Fruit fly (Drosophila melanogaster) whole organism, pupa: ENCODE measurements around the gene CG46270.
A peak's percentile ranks its signal among the peaks of the same experiment; 100 is the strongest.

Source experiments
- CG10348 ChIP-seq: fragments of 200-800 bp; sonication (Bioruptor generic); IDR thresholded peaks from 2 replicates; pipeline ENCODE4 v1.3.6; 2022; ENCODE audit warnings: missing biosample characterization, missing genetic modification characterization
- CG12605 ChIP-seq: fragments of 200-800 bp; sonication (Bioruptor generic); IDR thresholded peaks from 2 replicates; pipeline ENCODE4 v1.3.6; 2022; ENCODE audit warnings: missing biosample characterization, missing genetic modification characterization
- CG13204 ChIP-seq: fragments of 200-800 bp; sonication (Bioruptor generic); optimal IDR thresholded peaks from 2 replicates; lab custom pipeline; 2018; ENCODE audit warnings: missing biosample characterization, mild to moderate bottlenecking, missing genetic modification characterization, moderate library complexity
- CG14655 ChIP-seq: fragments of 200-800 bp; sonication (Bioruptor generic); optimal IDR thresholded peaks from 3 replicates; lab custom pipeline; 2017; ENCODE audit warnings: mild to moderate bottlenecking, missing biosample characterization, missing genetic modification reagents, missing genetic modification characterization
- CG15710 ChIP-seq: fragments of 200-800 bp; sonication (Bioruptor generic); optimal IDR thresholded peaks from 2 replicates; lab custom pipeline; 2018; ENCODE audit warnings: missing biosample characterization, mild to moderate bottlenecking, missing genetic modification characterization, moderate library complexity
- CG17806 ChIP-seq: fragments of 200-800 bp; sonication (Bioruptor generic); optimal IDR thresholded peaks from 2 replicates; lab custom pipeline; 2018; ENCODE audit warnings: missing biosample characterization, mild to moderate bottlenecking, missing genetic modification characterization, moderate library complexity
- CG32121 ChIP-seq: fragments of 200-800 bp; sonication (Bioruptor generic); IDR thresholded peaks from 2 replicates; pipeline ENCODE4 v1.3.6; 2022; ENCODE audit warnings: missing biosample characterization, missing genetic modification characterization
- CG34367 ChIP-seq: fragments of 200-800 bp; sonication (Bioruptor generic); optimal IDR thresholded peaks from 2 replicates; lab custom pipeline; 2018; ENCODE audit warnings: missing biosample characterization, mild to moderate bottlenecking, missing genetic modification characterization
- CG4496 ChIP-seq: fragments of 200-800 bp; sonication (Bioruptor generic); IDR thresholded peaks from 3 replicates; pipeline ENCODE4 v1.3.6; 2022; ENCODE audit warnings: missing biosample characterization, missing genetic modification characterization
- CG8159 ChIP-seq: fragments of 200-800 bp; sonication (Bioruptor generic); optimal IDR thresholded peaks from 3 replicates; lab custom pipeline; 2018; ENCODE audit warnings: missing biosample characterization, mild to moderate bottlenecking, missing genetic modification characterization, moderate library complexity
- CG8301 ChIP-seq: fragments of 200-800 bp; sonication (Bioruptor generic); optimal IDR thresholded peaks from 2 replicates; lab custom pipeline; 2018; ENCODE audit warnings: missing biosample characterization, mild to moderate bottlenecking, missing genetic modification characterization
- CG9948 ChIP-seq: fragments of 200-800 bp; sonication (Bioruptor generic); optimal IDR thresholded peaks from 2 replicates; lab custom pipeline; 2018; ENCODE audit warnings: missing biosample characterization, mild to moderate bottlenecking, missing genetic modification characterization, moderate library complexity
- D1 ChIP-seq: fragments of 200-800 bp; sonication (Bioruptor generic); optimal IDR thresholded peaks from 2 replicates; lab custom pipeline; 2018; ENCODE audit warnings: missing biosample characterization, mild to moderate bottlenecking, missing genetic modification characterization, moderate library complexity
- EcR ChIP-seq: fragments of 200-800 bp; sonication (Bioruptor generic); optimal IDR thresholded peaks from 3 replicates; lab custom pipeline; 2019; ENCODE audit warnings: missing biosample characterization, missing genetic modification characterization, mild to moderate bottlenecking, moderate library complexity, missing genetic modification reagents
- Ets98B ChIP-seq: fragments of 200-800 bp; sonication (Bioruptor generic); IDR thresholded peaks from 2 replicates; pipeline ENCODE4 v1.3.6; 2022; ENCODE audit warnings: missing biosample characterization, missing genetic modification characterization
- Pif1A ChIP-seq: fragments of 200-800 bp; sonication (Bioruptor generic); optimal IDR thresholded peaks from 3 replicates; lab custom pipeline; 2016; ENCODE audit warnings: missing biosample characterization, missing genetic modification characterization
- Pif1B ChIP-seq: fragments of 200-800 bp; sonication (Bioruptor generic); optimal IDR thresholded peaks from 3 replicates; lab custom pipeline; 2016; ENCODE audit warnings: missing biosample characterization, missing genetic modification characterization
- Snoo ChIP-seq: fragments of 200-800 bp; sonication (Bioruptor generic); optimal IDR thresholded peaks from 3 replicates; lab custom pipeline; 2017; ENCODE audit warnings: missing biosample characterization, mild to moderate bottlenecking, missing genetic modification characterization, inconsistent platforms
- fd96Ca ChIP-seq: fragments of 200-800 bp; sonication (Bioruptor generic); IDR thresholded peaks from 3 replicates; pipeline ENCODE4 v1.3.6; 2022; ENCODE audit warnings: missing biosample characterization, missing genetic modification characterization
- gl ChIP-seq: fragments of 200-800 bp; sonication (Bioruptor generic); optimal IDR thresholded peaks from 2 replicates; lab custom pipeline; 2018; ENCODE audit warnings: missing biosample characterization, mild to moderate bottlenecking, missing genetic modification characterization
- rn ChIP-seq: fragments of 200-800 bp; sonication (Bioruptor generic); IDR thresholded peaks from 2 replicates; pipeline ENCODE4 v1.3.6; 2022; ENCODE audit warnings: missing biosample characterization, missing genetic modification characterization

CG46270 gene

dm6 chr3R:10428324-10428723 is at the start of gene CG46270:
CG46270 (minus strand) TSS chr3R:10428424.
- TF ChIP-seq CG10348 (GFP tag; lab: Robert Waterston, UW) (no peak), D1 (no peak), Ets98B (GFP tag; lab: Robert Waterston, UW) (no peak), CG12605 (GFP tag; lab: Robert Waterston, UW) (no peak), CG4496 (no peak), Pif1B (GFP tag; lab: Kevin White, UChicago) (no peak), Pif1A (GFP tag; lab: Kevin White, UChicago) (no peak), CG8159 (no peak), CG32121 (GFP tag; lab: Robert Waterston, UW) (no peak), CG15710 (tag; lab: Kevin White, UChicago) (no peak), CG17806 (tag; lab: Kevin White, UChicago) (no peak), CG8301 (tag; lab: Kevin White, UChicago) (no peak), CG34367 (no peak), CG13204 (GFP tag; lab: Kevin White, UChicago) (no peak), CG14655 (GFP tag; lab: Kevin White, UChicago) (no peak), rn (GFP tag; lab: Robert Waterston, UW) (no peak), gl (no peak), fd96Ca (no peak)

DNA sequence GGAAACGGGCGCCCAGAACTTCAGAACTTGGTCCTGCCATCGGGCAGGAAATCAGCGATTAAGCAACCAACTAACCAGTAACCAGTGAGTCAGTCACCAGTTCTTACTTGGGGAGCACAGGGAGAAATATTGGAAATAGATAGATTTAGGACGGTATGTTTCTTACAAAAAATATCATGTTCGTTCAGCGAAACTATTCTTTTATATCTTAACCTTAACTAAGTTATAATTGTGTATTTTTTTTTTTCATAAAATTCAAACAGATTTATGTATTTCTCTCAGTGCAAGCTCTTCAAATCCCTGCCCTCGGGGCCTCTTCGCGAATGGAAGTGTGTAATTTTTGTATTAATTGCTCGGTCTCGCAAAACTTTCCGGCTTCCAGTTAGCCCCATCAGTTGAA is 47.7 kb upstream of the CG46270 start:
- TF ChIP-seq CG14655 (GFP tag; lab: Kevin White, UChicago): peak; percentile 52
- TF ChIP-seq CG8159: peak; percentile 42
- TF ChIP-seq CG4496: no peak
- TF ChIP-seq CG34367: peak; percentile 21
- no peak for TF ChIP-seq CG10348 (GFP tag; lab: Robert Waterston, UW)
- peak; percentile 59 for TF ChIP-seq CG17806 (tag; lab: Kevin White, UChicago)
- peak; percentile 36 for TF ChIP-seq CG9948 (tag; lab: Kevin White, UChicago)
- TF ChIP-seq Pif1B (GFP tag; lab: Kevin White, UChicago): peak; percentile 18
- TF ChIP-seq CG13204 (GFP tag; lab: Kevin White, UChicago): no peak
- peak; percentile 25 for TF ChIP-seq Snoo
- TF ChIP-seq gl: no peak
- no peak for TF ChIP-seq fd96Ca
- no peak for TF ChIP-seq CG32121 (GFP tag; lab: Robert Waterston, UW)
- no peak for TF ChIP-seq Ets98B (GFP tag; lab: Robert Waterston, UW)
- TF ChIP-seq CG15710 (tag; lab: Kevin White, UChicago): peak; percentile 41
- peak; percentile 26 for TF ChIP-seq CG8301 (tag; lab: Kevin White, UChicago)
- TF ChIP-seq Pif1A (GFP tag; lab: Kevin White, UChicago): no peak
- no peak for TF ChIP-seq CG12605 (GFP tag; lab: Robert Waterston, UW)

- TF ChIP-seq CG8159 (peak; percentile 49), D1 (no peak), CG17806 (tag; lab: Kevin White, UChicago) (peak; percentile 48), CG15710 (tag; lab: Kevin White, UChicago) (peak; percentile 27), CG8301 (tag; lab: Kevin White, UChicago) (peak; percentile 62), CG9948 (tag; lab: Kevin White, UChicago) (peak; percentile 64), Snoo (no peak), CG34367 (peak; percentile 7), CG14655 (GFP tag; lab: Kevin White, UChicago) (peak; percentile 68)
- TF ChIP-seq, all 21 proteins: peak for 7
Measured at dm6 chr3R:10471753-10472152, 43.5 kb upstream of the CG46270 start.

dm6 chr3R:10468207-10468606 is 40.0 kb upstream of the CG46270 start:
- TF ChIP-seq CG8301 (tag; lab: Kevin White, UChicago): peak; percentile 80
- peak; percentile 23 for TF ChIP-seq Snoo
- no peak for TF ChIP-seq CG10348 (GFP tag; lab: Robert Waterston, UW)
- TF ChIP-seq CG9948 (tag; lab: Kevin White, UChicago): peak; percentile 86
- peak; percentile 84 for TF ChIP-seq CG4496
- peak; percentile 52; the same call in 1 of the 2 replicates for TF ChIP-seq CG12605 (GFP tag; lab: Robert Waterston, UW)
- TF ChIP-seq D1: peak; percentile 25
- peak; percentile 72 for TF ChIP-seq CG15710 (tag; lab: Kevin White, UChicago)
- TF ChIP-seq Pif1B (GFP tag; lab: Kevin White, UChicago): peak; percentile 70
- TF ChIP-seq rn (GFP tag; lab: Robert Waterston, UW): peak; percentile 51; the same call in 1 of the 2 replicates
- TF ChIP-seq fd96Ca: peak; percentile 78; the same call in 2 of the 3 replicates
- peak; percentile 81 for TF ChIP-seq CG34367
- peak; percentile 90 for TF ChIP-seq CG14655 (GFP tag; lab: Kevin White, UChicago)
- TF ChIP-seq Ets98B (GFP tag; lab: Robert Waterston, UW): peak; percentile 57
- peak; percentile 75 for TF ChIP-seq CG8159
- TF ChIP-seq gl: peak; percentile 72
- TF ChIP-seq EcR: no peak
- TF ChIP-seq CG17806 (tag; lab: Kevin White, UChicago): peak; percentile 79
- TF ChIP-seq CG32121 (GFP tag; lab: Robert Waterston, UW): 0 out of 2 replicates have a peak, but pooled peaks have one; percentile 19
- peak; percentile 32 for TF ChIP-seq CG13204 (GFP tag; lab: Kevin White, UChicago)
- TF ChIP-seq Pif1A (GFP tag; lab: Kevin White, UChicago): peak; percentile 83

DNA sequence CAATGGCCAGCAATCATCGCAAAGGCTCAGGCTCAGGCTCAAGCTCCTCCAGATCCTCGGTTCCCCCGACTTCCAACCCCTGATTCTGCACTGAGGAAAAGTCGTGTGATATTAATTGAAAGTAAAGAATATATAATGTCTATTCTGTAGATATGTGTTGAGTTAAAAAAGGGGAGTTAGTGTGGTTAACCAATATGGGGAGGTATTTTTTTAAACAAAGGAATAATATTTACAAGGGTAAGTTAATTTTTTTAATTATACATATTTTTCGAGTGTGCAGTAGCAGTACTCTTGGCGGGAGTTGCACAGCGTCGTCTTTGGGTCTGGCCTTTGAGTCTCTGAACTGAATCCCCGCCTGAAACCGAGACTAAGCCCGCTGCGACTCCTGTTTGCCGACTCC is 38.1 kb upstream of the CG46270 start:
- TF ChIP-seq CG15710 (tag; lab: Kevin White, UChicago) (peak; percentile 60), CG17806 (tag; lab: Kevin White, UChicago) (peak; percentile 70), D1 (no peak), fd96Ca (no peak), CG10348 (GFP tag; lab: Robert Waterston, UW) (no peak), Pif1B (GFP tag; lab: Kevin White, UChicago) (no peak), CG8301 (tag; lab: Kevin White, UChicago) (peak; percentile 28), rn (GFP tag; lab: Robert Waterston, UW) (no peak), CG4496 (no peak), gl (no peak), CG32121 (GFP tag; lab: Robert Waterston, UW) (no peak), CG34367 (peak; percentile 41), CG12605 (GFP tag; lab: Robert Waterston, UW) (no peak), Ets98B (GFP tag; lab: Robert Waterston, UW) (no peak), EcR (no peak), CG14655 (GFP tag; lab: Kevin White, UChicago) (peak; percentile 62), CG8159 (peak; percentile 68), Pif1A (GFP tag; lab: Kevin White, UChicago) (peak; percentile 33), Snoo (peak; percentile 38), CG13204 (GFP tag; lab: Kevin White, UChicago) (no peak), CG9948 (tag; lab: Kevin White, UChicago) (peak; percentile 64)
